Fruit fly (Drosophila melanogaster) whole organism, pupa: ENCODE data around the gene CG6791.

Experiments used
- CG12605 ChIP-seq: fragments of 200-800 bp; sonication (Bioruptor generic); IDR thresholded peaks from 2 replicates; pipeline ENCODE4 v1.3.6; 2022; ENCODE audit warnings: missing biosample characterization, missing genetic modification characterization
- CG17806 ChIP-seq: fragments of 200-800 bp; sonication (Bioruptor generic); optimal IDR thresholded peaks from 2 replicates; lab custom pipeline; 2018; ENCODE audit warnings: missing biosample characterization, mild to moderate bottlenecking, missing genetic modification characterization, moderate library complexity
- CG32121 ChIP-seq: fragments of 200-800 bp; sonication (Bioruptor generic); IDR thresholded peaks from 2 replicates; pipeline ENCODE4 v1.3.6; 2022; ENCODE audit warnings: missing biosample characterization, missing genetic modification characterization
- Ets98B ChIP-seq: fragments of 200-800 bp; sonication (Bioruptor generic); IDR thresholded peaks from 2 replicates; pipeline ENCODE4 v1.3.6; 2022; ENCODE audit warnings: missing biosample characterization, missing genetic modification characterization
- Pif1A ChIP-seq: fragments of 200-800 bp; sonication (Bioruptor generic); optimal IDR thresholded peaks from 3 replicates; lab custom pipeline; 2016; ENCODE audit warnings: missing biosample characterization, missing genetic modification characterization
- Pif1B ChIP-seq: fragments of 200-800 bp; sonication (Bioruptor generic); optimal IDR thresholded peaks from 3 replicates; lab custom pipeline; 2016; ENCODE audit warnings: missing biosample characterization, missing genetic modification characterization
- fd96Ca ChIP-seq: fragments of 200-800 bp; sonication (Bioruptor generic); IDR thresholded peaks from 3 replicates; pipeline ENCODE4 v1.3.6; 2022; ENCODE audit warnings: missing biosample characterization, missing genetic modification characterization
- gl ChIP-seq: fragments of 200-800 bp; sonication (Bioruptor generic); optimal IDR thresholded peaks from 2 replicates; lab custom pipeline; 2018; ENCODE audit warnings: missing biosample characterization, mild to moderate bottlenecking, missing genetic modification characterization
- rn ChIP-seq: fragments of 200-800 bp; sonication (Bioruptor generic); IDR thresholded peaks from 2 replicates; pipeline ENCODE4 v1.3.6; 2022; ENCODE audit warnings: missing biosample characterization, missing genetic modification characterization

dm6 chr3R:11606679-11607078 lies 16.7 kb upstream of the CG6791 start:
- TF ChIP-seq Ets98B (GFP tag; lab: Robert Waterston, UW) (no peak), fd96Ca (GFP tag; lab: Robert Waterston, UW) (peak; percentile 76), Pif1B (GFP tag; lab: Kevin White, UChicago) (no peak), CG32121 (GFP tag; lab: Robert Waterston, UW) (peak; percentile 40; the same call in 1 of the 2 replicates), CG17806 (tag; lab: Kevin White, UChicago) (no peak), Pif1A (no peak), CG12605 (GFP tag; lab: Robert Waterston, UW) (no peak), rn (no peak), gl (tag; lab: Kevin White, UChicago) (no peak)
